Worm (Caenorhabditis elegans): ENCODE results near the gene ttr-31.

ce11 chrX:11032412-11032811 is 23.6 kb upstream of the ttr-31 start:
- TF ChIP-seq sptf-1 (tag; optimal IDR thresholded peaks at IDR 0.05) (no peak), ztf-11 (tag; optimal IDR thresholded peaks at IDR 0.05) (no peak), pha-4 (tag; optimal IDR thresholded peaks at IDR 0.05) (no peak)

Measured in whole organism, mixed stage, embryonic.